Fruit fly (Drosophila melanogaster) whole organism, embryonic: Measurements from ENCODE around the gene beat-Ib.

Source experiments
- CG1024 ChIP-seq: fragments of 200-800 bp; sonication (Bioruptor generic); IDR thresholded peaks from 2 replicates; pipeline ENCODE4 v1.3.6; 2022; ENCODE audit warnings: missing biosample characterization, missing genetic modification characterization
- CG11093 ChIP-seq: fragments of 200-800 bp; sonication (Bioruptor generic); IDR thresholded peaks from 3 replicates; pipeline ENCODE4 v1.3.6; 2022; ENCODE audit warnings: missing biosample characterization, missing genetic modification characterization
- CG11247 ChIP-seq: fragments of 200-800 bp; sonication (Bioruptor generic); IDR thresholded peaks from 2 replicates; pipeline ENCODE4 v1.3.6; 2022; ENCODE audit warnings: missing biosample characterization, missing genetic modification characterization
- CG12155 ChIP-seq: fragments of 200-800 bp; sonication (Bioruptor generic); optimal IDR thresholded peaks from 3 replicates; lab custom pipeline; 2016; ENCODE audit warnings: missing biosample characterization, missing genetic modification characterization
- CG12299 ChIP-seq: fragments of 200-800 bp; sonication (Bioruptor generic); optimal IDR thresholded peaks from 2 replicates; lab custom pipeline; 2018; ENCODE audit warnings: missing biosample characterization, mild to moderate bottlenecking, missing genetic modification characterization
- CG13775 ChIP-seq: fragments of 200-800 bp; sonication (Bioruptor generic); optimal IDR thresholded peaks from 3 replicates; lab custom pipeline; 2017; ENCODE audit warnings: missing biosample characterization, mild to moderate bottlenecking, missing genetic modification characterization
- CG14050 ChIP-seq: fragments of 200-800 bp; sonication (Bioruptor generic); IDR thresholded peaks from 3 replicates; pipeline ENCODE4 v1.3.6; 2022; ENCODE audit warnings: missing biosample characterization, missing genetic modification characterization
- CG16813 ChIP-seq: fragments of 200-800 bp; sonication (Bioruptor generic); IDR thresholded peaks from 3 replicates; pipeline ENCODE4 v1.3.6; 2022; ENCODE audit warnings: missing biosample characterization, missing genetic modification characterization; ENCODE audit not compliant: partially characterized antibody
- CG17568 ChIP-seq: fragments of 200-800 bp; sonication (Bioruptor generic); optimal IDR thresholded peaks from 2 replicates; lab custom pipeline; 2018; ENCODE audit warnings: missing biosample characterization, mild to moderate bottlenecking, missing genetic modification characterization, moderate library complexity
- CG17912 ChIP-seq: fragments of 200-800 bp; sonication (Bioruptor generic); optimal IDR thresholded peaks from 2 replicates; lab custom pipeline; 2018; ENCODE audit warnings: missing biosample characterization, mild to moderate bottlenecking, missing genetic modification characterization
- CG2678 ChIP-seq: fragments of 200-800 bp; sonication (Bioruptor generic); optimal IDR thresholded peaks from 3 replicates; lab custom pipeline; 2019; ENCODE audit warnings: missing biosample characterization, mild to moderate bottlenecking, missing genetic modification characterization, moderate library complexity
- CG32767 ChIP-seq: fragments of 200-800 bp; sonication (Bioruptor generic); IDR thresholded peaks from 2 replicates; pipeline ENCODE4 v1.3.6; 2022; ENCODE audit warnings: missing biosample characterization, missing genetic modification characterization
- CG32772 ChIP-seq: fragments of 200-800 bp; sonication (Bioruptor generic); IDR thresholded peaks from 2 replicates; pipeline ENCODE4 v1.3.6; 2022; ENCODE audit warnings: missing biosample characterization, missing genetic modification characterization
- CG3281 ChIP-seq: fragments of 200-800 bp; sonication (Bioruptor generic); optimal IDR thresholded peaks from 3 replicates; lab custom pipeline; 2017; ENCODE audit warnings: missing biosample characterization, mild to moderate bottlenecking, missing genetic modification characterization
- CG6254 ChIP-seq: fragments of 200-800 bp; sonication (Bioruptor generic); optimal IDR thresholded peaks from 3 replicates; lab custom pipeline; 2017; ENCODE audit warnings: mild to moderate bottlenecking, missing biosample characterization, missing genetic modification reagents, missing genetic modification characterization
- CG6689 ChIP-seq: fragments of 200-800 bp; sonication (Bioruptor generic); IDR thresholded peaks from 2 replicates; pipeline ENCODE4 v1.3.6; 2022; ENCODE audit warnings: missing biosample characterization, missing genetic modification characterization
- CG6813 ChIP-seq: fragments of 200-800 bp; sonication (Bioruptor generic); optimal IDR thresholded peaks from 2 replicates; lab custom pipeline; 2017; ENCODE audit warnings: missing biosample characterization, missing genetic modification characterization, mild to moderate bottlenecking, moderate library complexity, missing genetic modification reagents
- CG7745 ChIP-seq: fragments of 200-800 bp; sonication (Bioruptor generic); optimal IDR thresholded peaks from 2 replicates; lab custom pipeline; 2018; ENCODE audit warnings: missing biosample characterization, mild to moderate bottlenecking, missing genetic modification characterization, moderate library complexity
- CG9797 ChIP-seq: fragments of 200-800 bp; sonication (Bioruptor generic); optimal IDR thresholded peaks from 3 replicates; lab custom pipeline; 2018; ENCODE audit warnings: missing biosample characterization, mild to moderate bottlenecking, missing genetic modification characterization
- CHES-1-like ChIP-seq: fragments of 200-800 bp; sonication (Bioruptor generic); optimal IDR thresholded peaks from 2 replicates; lab custom pipeline; 2016; ENCODE audit warnings: missing biosample characterization, missing genetic modification characterization
- Dek ChIP-seq: fragments of 200-800 bp; sonication (Bioruptor generic); optimal IDR thresholded peaks from 3 replicates; lab custom pipeline; 2019; ENCODE audit warnings: missing biosample characterization, mild to moderate bottlenecking, missing genetic modification characterization, moderate library complexity
- Dll ChIP-seq: fragments of 200-800 bp; sonication (Bioruptor generic); IDR thresholded peaks from 4 replicates; pipeline ENCODE4 v1.3.6; 2022; ENCODE audit warnings: missing biosample characterization, missing genetic modification characterization; ENCODE audit not compliant: partially characterized antibody
- Drgx ChIP-seq: fragments of 200-800 bp; sonication (Bioruptor generic); IDR thresholded peaks from 2 replicates; pipeline ENCODE4 v1.3.6; 2022; ENCODE audit warnings: missing biosample characterization, missing genetic modification characterization
- ERR ChIP-seq: fragments of 200-800 bp; sonication (Bioruptor generic); optimal IDR thresholded peaks from 2 replicates; lab custom pipeline; 2016; ENCODE audit warnings: missing biosample characterization, missing genetic modification characterization
- Eip74EF ChIP-seq, 2 experiments: fragments of 200-800 bp in 1 of 2; fragments of >200 bp in 1 of 2; sonication (Bioruptor generic) in 1 of 2; optimal IDR thresholded peaks; 2 replicates each; lab custom pipeline; 2017 to 2019; ENCODE audit warnings: missing biosample characterization in 2 of 2, missing genetic modification characterization in 2 of 2, mild to moderate bottlenecking in 1 of 2, moderate library complexity in 1 of 2
- Fer1 ChIP-seq: fragments of 200-800 bp; sonication (Bioruptor generic); optimal IDR thresholded peaks from 2 replicates; lab custom pipeline; 2017; ENCODE audit warnings: missing biosample characterization, mild to moderate bottlenecking, missing genetic modification characterization
- Fer2 ChIP-seq: fragments of 200-800 bp; sonication (Bioruptor generic); optimal IDR thresholded peaks from 2 replicates; lab custom pipeline; 2018; ENCODE audit warnings: missing biosample characterization, mild to moderate bottlenecking, missing genetic modification characterization, moderate library complexity
- HLH3B ChIP-seq: fragments of 200-800 bp; sonication (Bioruptor generic); IDR thresholded peaks from 2 replicates; pipeline ENCODE4 v1.3.6; 2022; ENCODE audit warnings: missing biosample characterization, missing genetic modification characterization
- HmgZ ChIP-seq: fragments of 200-800 bp; sonication (Bioruptor generic); optimal IDR thresholded peaks from 2 replicates; lab custom pipeline; 2018; ENCODE audit warnings: missing biosample characterization, mild to moderate bottlenecking, missing genetic modification characterization
- Jarid2 ChIP-seq: fragments of 200-800 bp; sonication (Bioruptor generic); optimal IDR thresholded peaks from 3 replicates; lab custom pipeline; 2017; ENCODE audit warnings: mild to moderate bottlenecking, missing biosample characterization, missing genetic modification reagents, missing genetic modification characterization
- Meics ChIP-seq: fragments of 200-800 bp; sonication (Bioruptor generic); optimal IDR thresholded peaks from 2 replicates; lab custom pipeline; 2017; ENCODE audit warnings: missing biosample characterization, mild to moderate bottlenecking, missing genetic modification characterization
- Oaz ChIP-seq: fragments of 200-800 bp; sonication (Bioruptor generic); IDR thresholded peaks from 2 replicates; pipeline ENCODE4 v1.3.6; 2022; ENCODE audit warnings: missing biosample characterization, missing genetic modification characterization
- bab2 ChIP-seq: fragments of 200-800 bp; sonication (Bioruptor generic); optimal IDR thresholded peaks from 2 replicates; lab custom pipeline; 2016; ENCODE audit warnings: missing biosample characterization, missing genetic modification characterization
- btn ChIP-seq: fragments of 200-800 bp; sonication (Bioruptor generic); optimal IDR thresholded peaks from 2 replicates; lab custom pipeline; 2016; ENCODE audit warnings: missing biosample characterization, missing genetic modification characterization
- caup ChIP-seq: fragments of 200-800 bp; sonication (Bioruptor generic); optimal IDR thresholded peaks from 3 replicates; lab custom pipeline; 2017; ENCODE audit warnings: missing biosample characterization, mild to moderate bottlenecking, missing genetic modification characterization, moderate library complexity; ENCODE audit not compliant: severe bottlenecking
- dmrt99B ChIP-seq: fragments of 200-800 bp; sonication (Bioruptor generic); optimal IDR thresholded peaks from 2 replicates; lab custom pipeline; 2018; ENCODE audit warnings: missing biosample characterization, mild to moderate bottlenecking, missing genetic modification characterization, moderate library complexity
- eve ChIP-seq, 2 experiments: fragments of >200 bp; optimal IDR thresholded peaks; 2 replicates each; lab custom pipeline; 2017; ENCODE audit warnings: missing biosample characterization in 2 of 2, missing genetic modification characterization in 2 of 2
- fd64A ChIP-seq: fragments of 200-800 bp; sonication (Bioruptor generic); optimal IDR thresholded peaks from 3 replicates; lab custom pipeline; 2018; ENCODE audit warnings: missing biosample characterization, mild to moderate bottlenecking, missing genetic modification characterization
- grn ChIP-seq: fragments of 200-800 bp; sonication (Bioruptor generic); optimal IDR thresholded peaks from 3 replicates; lab custom pipeline; 2017; ENCODE audit warnings: missing biosample characterization, missing genetic modification characterization
- gsb-n ChIP-seq: fragments of 200-800 bp; sonication (Bioruptor generic); optimal IDR thresholded peaks from 3 replicates; lab custom pipeline; 2018; ENCODE audit warnings: missing biosample characterization, mild to moderate bottlenecking, missing genetic modification characterization
- jumu ChIP-seq: fragments of 200-800 bp; sonication (Bioruptor generic); optimal IDR thresholded peaks from 3 replicates; lab custom pipeline; 2016; ENCODE audit warnings: missing biosample characterization, missing genetic modification characterization
- klu ChIP-seq: fragments of 200-800 bp; sonication (Bioruptor generic); IDR thresholded peaks from 2 replicates; pipeline ENCODE4 v1.3.6; 2022; ENCODE audit warnings: missing biosample characterization, missing genetic modification characterization
- schlank ChIP-seq: fragments of 200-800 bp; sonication (Bioruptor generic); optimal IDR thresholded peaks from 2 replicates; lab custom pipeline; 2018; ENCODE audit warnings: missing biosample characterization, mild to moderate bottlenecking, missing genetic modification characterization
- slbo ChIP-seq: fragments of 200-800 bp; sonication (Bioruptor generic); IDR thresholded peaks from 2 replicates; pipeline ENCODE4 v1.3.6; 2022; ENCODE audit warnings: missing biosample characterization, missing genetic modification characterization
- slou ChIP-seq: fragments of 200-800 bp; sonication (Bioruptor generic); optimal IDR thresholded peaks from 3 replicates; lab custom pipeline; 2016; ENCODE audit warnings: missing biosample characterization, missing genetic modification characterization
- ssp ChIP-seq: fragments of 200-800 bp; sonication (Bioruptor generic); IDR thresholded peaks from 2 replicates; pipeline ENCODE4 v1.3.6; 2022; ENCODE audit warnings: missing biosample characterization, missing genetic modification characterization
- vvl ChIP-seq: fragments of 200-800 bp; sonication (Bioruptor generic); IDR thresholded peaks from 2 replicates; pipeline ENCODE4 v1.3.6; 2022; ENCODE audit warnings: missing biosample characterization, missing genetic modification characterization
- zen ChIP-seq: fragments of 200-800 bp; sonication (Bioruptor generic); optimal IDR thresholded peaks from 3 replicates; lab custom pipeline; 2018; ENCODE audit warnings: missing biosample characterization, mild to moderate bottlenecking, missing genetic modification characterization, moderate library complexity

beat-Ib gene

DNA sequence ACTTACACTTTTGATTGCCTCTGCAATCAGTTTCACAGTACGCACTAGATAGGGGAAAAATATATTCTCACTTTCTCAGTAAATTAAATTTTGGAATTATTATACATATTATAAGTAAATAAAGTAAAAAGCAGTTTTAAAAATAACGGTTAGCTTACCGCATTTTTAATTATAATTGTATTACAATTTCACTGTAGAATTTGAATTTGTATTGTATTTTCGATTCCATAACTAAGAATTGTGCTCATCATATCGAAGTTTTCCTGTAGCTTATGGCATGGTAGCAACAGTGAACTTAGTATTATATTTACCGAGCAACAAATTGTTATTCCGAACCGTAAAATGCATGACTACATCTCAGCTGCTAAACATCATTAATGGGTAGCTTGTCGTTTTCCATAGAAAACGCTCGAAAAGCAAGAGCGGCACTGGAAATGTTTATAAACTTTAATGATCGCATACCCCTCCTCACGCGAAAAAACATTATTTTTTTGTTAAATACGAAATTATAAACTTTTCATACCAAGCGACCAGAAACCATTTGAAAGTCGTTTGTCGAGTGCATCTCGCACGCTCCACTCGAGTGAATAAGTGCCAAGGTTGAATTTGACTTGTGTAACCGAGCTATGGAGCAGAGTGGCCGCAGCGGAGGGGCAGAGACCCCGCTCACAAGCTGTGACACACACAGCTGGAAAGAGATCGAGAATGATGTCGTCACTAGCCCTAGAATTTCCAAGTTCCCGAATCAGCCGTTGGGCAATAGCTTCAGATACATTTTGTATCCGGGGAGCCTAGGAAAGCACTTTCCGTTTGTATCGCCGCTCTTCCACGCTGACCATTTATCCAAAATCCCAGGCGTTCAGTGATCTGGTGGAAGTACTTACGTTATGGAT lies 50.0 kb downstream of the beat-Ib start (continued):
- TF ChIP-seq CG32772 (GFP tag; lab: Robert Waterston, UW) (peak; percentile 89), Eip74EF (GFP tag; optimal IDR thresholded peaks at IDR 0.05; lab: Kevin White, UChicago) (peak in 1 of 2 experiments; percentile 56), Oaz (GFP tag; lab: Robert Waterston, UW) (peak; percentile 75), Jarid2 (GFP tag; lab: Kevin White, UChicago) (peak; percentile 67), CG3281 (GFP tag; lab: Kevin White, UChicago) (peak; percentile 91), CG6689 (GFP tag; lab: Robert Waterston, UW) (peak; percentile 92), vvl (peak; percentile 82), grn (GFP tag; lab: Kevin White, UChicago) (no peak), HmgZ (tag; lab: Kevin White, UChicago) (peak; percentile 88), jumu (GFP tag; lab: Kevin White, UChicago) (peak; percentile 40), fd64A (GFP tag; lab: Kevin White, UChicago) (no peak), CG6813 (GFP tag; lab: Kevin White, UChicago) (peak; percentile 47), Fer2 (peak; percentile 93), CG12299 (tag; lab: Kevin White, UChicago) (peak; percentile 95), btn (GFP tag; lab: Kevin White, UChicago) (no peak), Dek (tag; lab: Kevin White, UChicago) (peak; percentile 92), CG13775 (peak; percentile 82), dmrt99B (tag; lab: Kevin White, UChicago) (peak; percentile 96), CG17912 (GFP tag; lab: Kevin White, UChicago) (peak; percentile 69), CG16813 (GFP tag; lab: Robert Waterston, UW) (no peak), ERR (GFP tag; lab: Kevin White, UChicago) (peak; percentile 12), CG32767 (GFP tag; lab: Robert Waterston, UW) (peak; percentile 95), CG9797 (peak; percentile 1), CG12155 (GFP tag; lab: Kevin White, UChicago) (peak; percentile 87), CG7745 (tag; lab: Kevin White, UChicago) (peak; percentile 60), CG2678 (tag; lab: Kevin White, UChicago) (peak; percentile 98), bab2 (GFP tag; lab: Kevin White, UChicago) (peak; percentile 28), zen (tag; lab: Kevin White, UChicago) (peak; percentile 78), CG11247 (GFP tag; lab: Robert Waterston, UW) (peak; percentile 78), CG11093 (GFP tag; lab: Robert Waterston, UW) (peak; percentile 78; the same call in 2 of the 3 replicates), HLH3B (peak; percentile 94), ssp (GFP tag; lab: Robert Waterston, UW) (peak; percentile 83), Fer1 (peak; percentile 93), slbo (GFP tag; lab: Robert Waterston, UW) (peak; percentile 96), Drgx (GFP tag; lab: Robert Waterston, UW) (peak; percentile 83), CG1024 (GFP tag; lab: Robert Waterston, UW) (peak; percentile 32; the same call in 1 of the 2 replicates), schlank (tag; lab: Kevin White, UChicago) (peak; percentile 82), Dll (no peak), gsb-n (peak; percentile 99), CG6254 (GFP tag; lab: Kevin White, UChicago) (peak; percentile 72), klu (GFP tag; lab: Robert Waterston, UW) (peak; percentile 87), slou (GFP tag; lab: Kevin White, UChicago) (peak; percentile 78), CG17568 (GFP tag; lab: Kevin White, UChicago) (peak; percentile 72), CHES-1-like (GFP tag; lab: Kevin White, UChicago) (no peak), Meics (GFP tag; lab: Kevin White, UChicago) (peak; percentile 91), caup (peak; percentile 82), CG14050 (GFP tag; lab: Robert Waterston, UW) (peak; percentile 92), eve (GFP tag; optimal IDR thresholded peaks at IDR 0.05; lab: Kevin White, UChicago) (peak in 1 of 2 experiments; percentile 96)
